Fruit fly (Drosophila melanogaster) whole organism, prepupa: Measurements from ENCODE around the gene Setx.

ENCODE experiments used
- Blimp-1 ChIP-seq: fragments of 200-800 bp; sonication (Bioruptor generic); optimal IDR thresholded peaks from 3 replicates; lab custom pipeline; 2017; ENCODE audit warnings: missing biosample characterization, missing genetic modification characterization, mild to moderate bottlenecking, moderate library complexity, missing genetic modification reagents
- CG10631 ChIP-seq: fragments of 200-800 bp; sonication (Bioruptor generic); optimal IDR thresholded peaks from 2 replicates; lab custom pipeline; 2016; ENCODE audit warnings: missing biosample characterization, missing genetic modification characterization
- CG10669 ChIP-seq: fragments of 200-800 bp; sonication (Bioruptor generic); optimal IDR thresholded peaks from 3 replicates; lab custom pipeline; 2018; ENCODE audit warnings: missing biosample characterization, mild to moderate bottlenecking, missing genetic modification characterization, moderate library complexity
- CG11294 ChIP-seq: fragments of 200-800 bp; sonication (Bioruptor generic); IDR thresholded peaks from 2 replicates; pipeline ENCODE4 v1.3.6; 2022; ENCODE audit warnings: missing biosample characterization, missing genetic modification characterization
- CG11762 ChIP-seq: fragments of 200-800 bp; sonication (Bioruptor generic); optimal IDR thresholded peaks from 3 replicates; lab custom pipeline; 2016; ENCODE audit warnings: missing biosample characterization, missing genetic modification characterization; ENCODE audit not compliant: insufficient read depth
- CG15336 ChIP-seq: fragments of 200-800 bp; sonication (Bioruptor generic); IDR thresholded peaks from 2 replicates; pipeline ENCODE4 v1.3.6; 2022; ENCODE audit warnings: missing biosample characterization, missing genetic modification characterization
- CG1621 ChIP-seq: fragments of 200-800 bp; sonication (Bioruptor generic); optimal IDR thresholded peaks from 3 replicates; lab custom pipeline; 2018; ENCODE audit warnings: missing biosample characterization, mild to moderate bottlenecking, missing genetic modification characterization
- CG3032 ChIP-seq: fragments of 200-800 bp; optimal IDR thresholded peaks from 2 replicates; lab custom pipeline; 2019; ENCODE audit warnings: missing biosample characterization, mild to moderate bottlenecking, missing genetic modification characterization, moderate library complexity
- CG31627 ChIP-seq: fragments of 200-800 bp; sonication (Bioruptor generic); optimal IDR thresholded peaks from 3 replicates; lab custom pipeline; 2016; ENCODE audit warnings: missing biosample characterization, missing genetic modification characterization
- CG32006 ChIP-seq: fragments of 200-800 bp; sonication (Bioruptor generic); optimal IDR thresholded peaks from 3 replicates; lab custom pipeline; 2017; ENCODE audit warnings: missing biosample characterization, mild to moderate bottlenecking, missing genetic modification characterization
- CG4318 ChIP-seq: fragments of 200-800 bp; sonication (Bioruptor generic); optimal IDR thresholded peaks from 3 replicates; lab custom pipeline; 2017; ENCODE audit warnings: missing biosample characterization, mild to moderate bottlenecking, missing genetic modification characterization
- CG6163 ChIP-seq: fragments of 200-800 bp; sonication (Bioruptor generic); IDR thresholded peaks from 3 replicates; pipeline ENCODE4 v1.3.6; 2022; ENCODE audit warnings: missing biosample characterization, missing genetic modification characterization
- CG6854 ChIP-seq: fragments of 200-800 bp; sonication (Bioruptor generic); optimal IDR thresholded peaks from 2 replicates; lab custom pipeline; 2017; ENCODE audit warnings: missing biosample characterization, mild to moderate bottlenecking, missing genetic modification characterization
- CG7368 ChIP-seq: fragments of 200-800 bp; sonication (Bioruptor generic); optimal IDR thresholded peaks from 3 replicates; lab custom pipeline; 2016; ENCODE audit warnings: missing biosample characterization, missing genetic modification characterization
- CG8319 ChIP-seq: fragments of 200-800 bp; sonication (Bioruptor generic); optimal IDR thresholded peaks from 3 replicates; lab custom pipeline; 2016; ENCODE audit warnings: missing biosample characterization, missing genetic modification characterization
- CG8632 ChIP-seq: fragments of 200-800 bp; sonication (Bioruptor generic); optimal IDR thresholded peaks from 3 replicates; lab custom pipeline; 2016; ENCODE audit warnings: missing biosample characterization, missing genetic modification characterization
- CG9139 ChIP-seq: fragments of 200-800 bp; sonication (Bioruptor generic); optimal IDR thresholded peaks from 3 replicates; lab custom pipeline; 2017; ENCODE audit warnings: missing biosample characterization, mild to moderate bottlenecking, missing genetic modification characterization
- Eip78C ChIP-seq: fragments of 200-800 bp; sonication (Bioruptor generic); peaks from one replicate; lab custom pipeline; 2016; ENCODE audit warnings: missing biosample characterization, missing genetic modification characterization
- Eip93F ChIP-seq: fragments of 200-800 bp; sonication (Bioruptor generic); optimal IDR thresholded peaks from 2 replicates; lab custom pipeline; 2016; ENCODE audit warnings: missing biosample characterization, mild to moderate bottlenecking, missing genetic modification characterization
- Ets21C ChIP-seq: fragments of 200-800 bp; sonication (Bioruptor generic); optimal IDR thresholded peaks from 3 replicates; lab custom pipeline; 2016; ENCODE audit warnings: missing biosample characterization, missing genetic modification characterization
- Ets96B ChIP-seq: fragments of 200-800 bp; optimal IDR thresholded peaks from 2 replicates; lab custom pipeline; 2019; ENCODE audit warnings: missing biosample characterization, mild to moderate bottlenecking, missing genetic modification characterization, moderate library complexity
- Gug ChIP-seq: fragments of 200-800 bp; sonication (Bioruptor generic); IDR thresholded peaks from 2 replicates; pipeline ENCODE4 v1.3.6; 2022; ENCODE audit warnings: missing biosample characterization, missing genetic modification characterization
- Hr38 ChIP-seq: sonication (Bioruptor generic); optimal IDR thresholded peaks from 2 replicates; lab custom pipeline; 2016; ENCODE audit warnings: missing biosample characterization, missing genetic modification characterization
- Hr39 ChIP-seq: fragments of 200-800 bp; sonication (Bioruptor generic); optimal IDR thresholded peaks from 2 replicates; lab custom pipeline; 2016; ENCODE audit warnings: missing biosample characterization, missing genetic modification characterization
- Hr4 ChIP-seq: fragments of 200-800 bp; sonication (Bioruptor generic); optimal IDR thresholded peaks from 3 replicates; lab custom pipeline; 2016; ENCODE audit warnings: missing biosample characterization, missing genetic modification characterization
- Lpt ChIP-seq: fragments of 200-800 bp; sonication (Bioruptor generic); optimal IDR thresholded peaks from 3 replicates; lab custom pipeline; 2016; ENCODE audit warnings: missing biosample characterization, missing genetic modification characterization
- Met ChIP-seq: fragments of 200-800 bp; sonication (Bioruptor generic); optimal IDR thresholded peaks from 3 replicates; lab custom pipeline; 2016; ENCODE audit warnings: missing biosample characterization, missing genetic modification characterization
- OdsH ChIP-seq: fragments of 200-800 bp; sonication (Bioruptor generic); optimal IDR thresholded peaks from 3 replicates; lab custom pipeline; 2016; ENCODE audit warnings: missing biosample characterization, missing genetic modification characterization
- Smox ChIP-seq: fragments of 200-800 bp; sonication (Bioruptor generic); optimal IDR thresholded peaks from 3 replicates; lab custom pipeline; 2016; ENCODE audit warnings: missing biosample characterization, missing genetic modification characterization
- Sox102F ChIP-seq: fragments of 200-800 bp; sonication (Bioruptor generic); optimal IDR thresholded peaks from 2 replicates; lab custom pipeline; 2016; ENCODE audit warnings: missing biosample characterization, mild to moderate bottlenecking, missing genetic modification characterization
- Sox15 ChIP-seq: fragments of 200-800 bp; sonication (Bioruptor generic); optimal IDR thresholded peaks from 3 replicates; lab custom pipeline; 2016; ENCODE audit warnings: missing biosample characterization, missing genetic modification characterization
- achi ChIP-seq: fragments of 200-800 bp; sonication (Bioruptor generic); optimal IDR thresholded peaks from 3 replicates; lab custom pipeline; 2016; ENCODE audit warnings: missing biosample characterization, missing genetic modification characterization
- acj6 ChIP-seq: fragments of 200-800 bp; sonication (Bioruptor generic); optimal IDR thresholded peaks from 3 replicates; lab custom pipeline; 2016; ENCODE audit warnings: missing biosample characterization, missing genetic modification characterization
- dac ChIP-seq: fragments of 200-800 bp; sonication (Bioruptor generic); optimal IDR thresholded peaks from 2 replicates; lab custom pipeline; 2017; ENCODE audit warnings: missing biosample characterization, mild to moderate bottlenecking, missing genetic modification characterization
- dsx ChIP-seq: fragments of 200-800 bp; optimal IDR thresholded peaks from 3 replicates; lab custom pipeline; 2019; ENCODE audit warnings: missing biosample characterization, mild to moderate bottlenecking, missing genetic modification characterization, moderate library complexity; ENCODE audit not compliant: poor library complexity, severe bottlenecking
- esn ChIP-seq: fragments of 200-800 bp; sonication (Bioruptor generic); optimal IDR thresholded peaks from 2 replicates; lab custom pipeline; 2016; ENCODE audit warnings: missing biosample characterization, mild to moderate bottlenecking, missing genetic modification characterization, moderate library complexity
- fd59A ChIP-seq: fragments of 200-800 bp; sonication (Bioruptor generic); optimal IDR thresholded peaks from 2 replicates; lab custom pipeline; 2017; ENCODE audit warnings: missing biosample characterization, mild to moderate bottlenecking, missing genetic modification characterization, missing genetic modification reagents
- fd85E ChIP-seq: fragments of 200-800 bp; sonication (Bioruptor generic); optimal IDR thresholded peaks from 3 replicates; lab custom pipeline; 2016; ENCODE audit warnings: missing biosample characterization, missing genetic modification characterization
- fkh ChIP-seq: fragments of 200-800 bp; sonication (Bioruptor generic); optimal IDR thresholded peaks from 3 replicates; lab custom pipeline; 2017; ENCODE audit warnings: missing biosample characterization, mild to moderate bottlenecking, missing genetic modification characterization, moderate library complexity
- lz ChIP-seq: fragments of 200-800 bp; sonication (Bioruptor generic); optimal IDR thresholded peaks from 3 replicates; lab custom pipeline; 2016; ENCODE audit warnings: missing biosample characterization, missing genetic modification characterization
- net ChIP-seq: fragments of 200-800 bp; sonication (Bioruptor generic); optimal IDR thresholded peaks from 3 replicates; lab custom pipeline; 2016; ENCODE audit warnings: missing biosample characterization, missing genetic modification characterization
- pdm3 ChIP-seq: fragments of 200-800 bp; sonication (Bioruptor generic); optimal IDR thresholded peaks from 3 replicates; lab custom pipeline; 2016; ENCODE audit warnings: missing biosample characterization, missing genetic modification characterization
- salr ChIP-seq, 2 experiments: fragments of 200-800 bp; sonication (Bioruptor generic); optimal IDR thresholded peaks; 3 replicates each; lab custom pipeline; 2016 to 2018; ENCODE audit warnings: missing biosample characterization in 2 of 2, missing genetic modification characterization in 2 of 2, mild to moderate bottlenecking in 1 of 2
- spab ChIP-seq: fragments of 200-800 bp; sonication (Bioruptor generic); optimal IDR thresholded peaks from 2 replicates; lab custom pipeline; 2017; ENCODE audit warnings: missing biosample characterization, mild to moderate bottlenecking, missing genetic modification characterization, missing genetic modification reagents
- ss ChIP-seq, 2 experiments: fragments of 200-800 bp; sonication (Bioruptor generic); optimal IDR thresholded peaks; 2 replicates in 1 of 2; 3 replicates in 1 of 2; lab custom pipeline; 2017 to 2018; ENCODE audit warnings: mild to moderate bottlenecking in 2 of 2, missing biosample characterization in 2 of 2, missing genetic modification characterization in 2 of 2, moderate library complexity in 1 of 2
- svp ChIP-seq: fragments of 200-800 bp; sonication (Bioruptor generic); peaks from one replicate; lab custom pipeline; 2016; ENCODE audit warnings: missing biosample characterization, missing genetic modification characterization
- topi ChIP-seq: fragments of 200-800 bp; sonication (Bioruptor generic); optimal IDR thresholded peaks from 3 replicates; lab custom pipeline; 2016; ENCODE audit warnings: missing biosample characterization, missing genetic modification characterization
- vri ChIP-seq: fragments of 200-800 bp; sonication (Bioruptor generic); optimal IDR thresholded peaks from 3 replicates; lab custom pipeline; 2016; ENCODE audit warnings: missing biosample characterization, mild to moderate bottlenecking, missing genetic modification characterization

Setx gene

DNA sequence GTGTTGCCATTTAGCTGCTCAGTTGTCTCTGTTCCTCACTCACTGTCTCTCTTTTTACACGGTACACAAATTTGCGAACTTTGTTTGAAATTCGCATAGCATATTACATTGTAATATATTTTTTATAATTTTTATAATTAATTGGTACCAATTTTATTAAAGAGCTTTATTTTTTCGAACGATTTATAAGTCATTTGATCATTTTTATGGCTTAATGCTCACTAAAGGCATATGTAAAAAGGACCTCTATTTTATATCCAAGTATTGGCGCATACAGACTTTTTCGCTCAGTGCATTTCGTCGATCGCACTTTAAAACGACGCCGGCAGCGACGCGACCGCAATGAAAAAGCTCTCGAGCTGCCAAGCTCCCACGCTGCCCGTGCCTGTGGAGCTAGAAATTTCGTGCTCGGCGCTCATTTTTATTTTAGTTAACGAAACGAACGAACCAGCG, 41.2 kb downstream of the Setx start (continued):
- TF ChIP-seq fkh, result peak; percentile 51
- TF ChIP-seq salr (GFP tag; optimal IDR thresholded peaks at IDR 0.05; lab: Kevin White, UChicago), result peak; percentile 68 to 96
- no peak for TF ChIP-seq Ets21C
- peak; percentile 78 for TF ChIP-seq dsx
- TF ChIP-seq CG1621, result peak; percentile 76
- TF ChIP-seq fd59A (GFP tag; lab: Kevin White, UChicago), result peak; percentile 74
- TF ChIP-seq CG6854 (GFP tag; lab: Kevin White, UChicago), result peak; percentile 45
- TF ChIP-seq CG31627 (GFP tag; lab: Kevin White, UChicago), result peak; percentile 82
- TF ChIP-seq Hr38, result no peak
- peak; percentile 82 for TF ChIP-seq topi
- peak; percentile 90 for TF ChIP-seq Sox15 (GFP tag; lab: Kevin White, UChicago)
- TF ChIP-seq Smox (GFP tag; lab: Kevin White, UChicago), result no peak
- TF ChIP-seq spab (GFP tag; lab: Kevin White, UChicago), result peak; percentile 81
- peak; percentile 81 for TF ChIP-seq Sox102F (GFP tag; lab: Kevin White, UChicago)
- peak; percentile 82 to 86 for TF ChIP-seq ss (GFP tag; optimal IDR thresholded peaks at IDR 0.05; lab: Kevin White, UChicago)
- TF ChIP-seq CG11762 (GFP tag; lab: Kevin White, UChicago), result peak; percentile 86
- peak; percentile 84 for TF ChIP-seq CG3032
- TF ChIP-seq svp, result peak; percentile 89
- TF ChIP-seq Eip78C (GFP tag; lab: Kevin White, UChicago), result peak; percentile 97
- peak; percentile 90 for TF ChIP-seq Ets96B (tag; lab: Kevin White, UChicago)
- peak; percentile 91 for TF ChIP-seq esn (GFP tag; lab: Kevin White, UChicago)
- TF ChIP-seq CG10669 (GFP tag; lab: Kevin White, UChicago), result peak; percentile 92
- TF ChIP-seq pdm3 (GFP tag; lab: Kevin White, UChicago), result peak; percentile 93
- peak; percentile 96 for TF ChIP-seq CG10631 (GFP tag; lab: Kevin White, UChicago)
- TF ChIP-seq achi (GFP tag; lab: Kevin White, UChicago), result peak; percentile 94
- peak; percentile 91 for TF ChIP-seq dac (GFP tag; lab: Kevin White, UChicago)
- TF ChIP-seq Hr4, result peak; percentile 96
- TF ChIP-seq lz (GFP tag; lab: Kevin White, UChicago), result peak; percentile 82
- TF ChIP-seq CG9139, result peak; percentile 62
- TF ChIP-seq acj6 (GFP tag; lab: Kevin White, UChicago), result peak; percentile 95
- no peak for TF ChIP-seq Blimp-1 (GFP tag; lab: Kevin White, UChicago)
- peak; percentile 92 for TF ChIP-seq CG6163 (GFP tag; lab: Robert Waterston, UW)
- peak; percentile 96 for TF ChIP-seq OdsH (GFP tag; lab: Kevin White, UChicago)
- TF ChIP-seq Hr39, result no peak

DNA sequence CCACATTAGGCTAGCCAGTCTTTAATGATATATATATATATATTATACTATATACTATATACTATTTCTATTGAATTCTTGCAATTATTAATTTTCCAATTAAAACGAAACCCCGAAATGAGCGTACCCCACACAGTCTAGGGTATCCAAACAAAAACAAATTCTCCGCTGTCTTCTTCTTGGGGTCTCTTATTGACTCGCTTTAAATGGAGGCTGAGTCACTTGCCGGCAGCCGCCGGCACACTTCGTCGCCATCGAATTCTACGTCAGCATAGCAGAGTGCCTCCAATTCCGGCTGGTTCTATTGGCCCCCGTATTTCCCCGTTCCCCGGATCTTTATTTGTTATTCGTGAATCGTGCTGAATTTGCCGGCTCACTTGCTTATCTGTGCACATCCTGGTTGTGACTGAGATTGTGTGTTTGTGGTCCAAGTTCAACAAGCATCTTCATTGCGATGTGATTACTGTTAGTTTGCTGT, 42.6 kb downstream of the Setx start:
- TF ChIP-seq vri (no peak), CG11294 (GFP tag; lab: Robert Waterston, UW) (no peak), lz (GFP tag; lab: Kevin White, UChicago) (no peak), CG32006 (GFP tag; lab: Kevin White, UChicago) (peak; percentile 32), Lpt (no peak), Hr38 (no peak), Hr4 (no peak), CG15336 (GFP tag; lab: Robert Waterston, UW) (0 out of 2 replicates have a peak, but pooled peaks have one; percentile 17), Met (GFP tag; lab: Kevin White, UChicago) (no peak), CG9139 (no peak), net (GFP tag; lab: Kevin White, UChicago) (no peak), acj6 (GFP tag; lab: Kevin White, UChicago) (no peak), svp (peak; percentile 79), Smox (GFP tag; lab: Kevin White, UChicago) (no peak), fd59A (GFP tag; lab: Kevin White, UChicago) (no peak), CG7368 (GFP tag; lab: Kevin White, UChicago) (no peak), CG4318 (GFP tag; lab: Kevin White, UChicago) (no peak), CG8319 (GFP tag; lab: Kevin White, UChicago) (no peak), Gug (GFP tag; lab: Robert Waterston, UW) (no peak), Sox15 (GFP tag; lab: Kevin White, UChicago) (no peak), fd85E (GFP tag; lab: Kevin White, UChicago) (no peak), CG8632 (GFP tag; lab: Kevin White, UChicago) (no peak), pdm3 (GFP tag; lab: Kevin White, UChicago) (no peak), fkh (peak; percentile 69), dsx (no peak), Eip93F (GFP tag; lab: Kevin White, UChicago) (no peak), CG10669 (GFP tag; lab: Kevin White, UChicago) (no peak), salr (GFP tag; optimal IDR thresholded peaks at IDR 0.05; lab: Kevin White, UChicago) (no peak), CG10631 (GFP tag; lab: Kevin White, UChicago) (peak; percentile 13)
